Fruit fly (Drosophila melanogaster) whole organism, wandering third instar larva: ENCODE results near the gene CG42759.

Source experiments
- Abd-B ChIP-seq: fragments of >200 bp; optimal IDR thresholded peaks from 2 replicates; lab custom pipeline; 2017; ENCODE audit warnings: missing biosample characterization, missing genetic modification characterization
- CG32264 ChIP-seq: fragments of 200-800 bp; sonication (Bioruptor generic); optimal IDR thresholded peaks from 2 replicates; lab custom pipeline; 2016; ENCODE audit warnings: missing biosample characterization, missing genetic modification characterization
- CG9705 ChIP-seq: fragments of 200-800 bp; sonication (Bioruptor generic); optimal IDR thresholded peaks from 2 replicates; lab custom pipeline; 2018; ENCODE audit warnings: missing biosample characterization, mild to moderate bottlenecking, missing genetic modification characterization
- CrebA ChIP-seq: fragments of 200-800 bp; sonication (Bioruptor generic); optimal IDR thresholded peaks from 2 replicates; lab custom pipeline; 2016; ENCODE audit warnings: missing biosample characterization, mild to moderate bottlenecking, missing genetic modification characterization, borderline replicate concordance
- Hr78 ChIP-seq: fragments of >200 bp; optimal IDR thresholded peaks from 2 replicates; lab custom pipeline; 2017; ENCODE audit warnings: missing biosample characterization, missing genetic modification characterization
- brk ChIP-seq: fragments of 200-800 bp; sonication (Bioruptor generic); optimal IDR thresholded peaks from 2 replicates; lab custom pipeline; 2016; ENCODE audit warnings: missing biosample characterization, mild to moderate bottlenecking, missing genetic modification characterization
- dl ChIP-seq, 2 experiments: fragments of 175-275, 200-275 bp in 1 of 2; fragments of 200-275 bp in 1 of 2; sonication (Bioruptor generic); optimal IDR thresholded peaks; lab custom pipeline; 2018; ENCODE audit warnings: mild to moderate bottlenecking in 2 of 2, missing biosample characterization in 2 of 2, missing genetic modification characterization in 2 of 2, moderate library complexity in 2 of 2; ENCODE audit not compliant: partially characterized antibody in 2 of 2, insufficient read depth in 1 of 2
- foxo ChIP-seq, 2 experiments: fragments of 200-800 bp; sonication (Bioruptor generic); optimal IDR thresholded peaks; 2 replicates in 1 of 2; 3 replicates in 1 of 2; lab custom pipeline; 2016 to 2017; ENCODE audit warnings: missing biosample characterization in 2 of 2, missing genetic modification characterization in 2 of 2
- h ChIP-seq: fragments of 200-800 bp; sonication (Bioruptor generic); optimal IDR thresholded peaks from 3 replicates; lab custom pipeline; 2016; ENCODE audit warnings: missing biosample characterization, mild to moderate bottlenecking, missing genetic modification characterization
- lola ChIP-seq: fragments of >200 bp; optimal IDR thresholded peaks from 2 replicates; lab custom pipeline; 2017; ENCODE audit warnings: missing biosample characterization, missing genetic modification characterization
- psq ChIP-seq: fragments of 200-800 bp; sonication (Bioruptor generic); optimal IDR thresholded peaks from 3 replicates; lab custom pipeline; 2017; ENCODE audit warnings: missing biosample characterization, mild to moderate bottlenecking, missing genetic modification characterization, moderate library complexity
- tai ChIP-seq: sonication (Bioruptor generic); optimal IDR thresholded peaks from 2 replicates; lab custom pipeline; 2016; ENCODE audit warnings: missing biosample characterization, missing genetic modification characterization
- usp ChIP-seq: fragments of >200 bp; optimal IDR thresholded peaks from 2 replicates; lab custom pipeline; 2017; ENCODE audit warnings: missing biosample characterization, missing genetic modification characterization
- woc ChIP-seq: sonication (Bioruptor generic); optimal IDR thresholded peaks from 2 replicates; lab custom pipeline; 2016; ENCODE audit warnings: missing biosample characterization, mild to moderate bottlenecking, missing genetic modification characterization

DNA sequence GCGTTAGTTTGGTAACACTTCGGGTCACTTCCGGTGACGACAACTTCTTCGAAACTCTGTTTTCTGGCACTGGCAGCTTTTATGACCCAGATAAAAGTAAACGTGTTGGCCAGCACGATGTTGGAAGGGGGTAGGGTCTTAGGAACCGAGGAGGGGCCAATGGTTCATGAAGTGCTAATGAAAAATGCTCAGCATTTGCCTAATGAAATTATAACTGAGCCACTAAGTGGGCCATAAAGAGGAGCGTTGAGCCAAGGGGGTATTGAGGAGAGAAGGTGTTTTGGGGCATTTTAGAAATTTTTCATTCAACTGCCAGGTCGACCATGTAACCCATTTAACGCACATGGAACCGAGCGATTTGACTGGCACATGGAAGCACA is 44.6 kb upstream of the CG42759 start:
- TF ChIP-seq foxo (GFP tag; optimal IDR thresholded peaks at IDR 0.05; lab: Kevin White, UChicago): no peak
- no peak for TF ChIP-seq Hr78 (GFP tag; lab: Kevin White, UChicago)
- no peak for TF ChIP-seq woc
- TF ChIP-seq tai (GFP tag; lab: Kevin White, UChicago): no peak
- no peak for TF ChIP-seq h (GFP tag; lab: Kevin White, UChicago)
- TF ChIP-seq usp (GFP tag; lab: Kevin White, UChicago): no peak
- TF ChIP-seq CrebA (GFP tag; lab: Kevin White, UChicago): no peak
- TF ChIP-seq lola (GFP tag; lab: Kevin White, UChicago): no peak
- TF ChIP-seq CG32264 (GFP tag; lab: Kevin White, UChicago): no peak
- no peak for TF ChIP-seq psq (GFP tag; lab: Kevin White, UChicago)
- no peak for TF ChIP-seq dl (GFP tag; optimal IDR thresholded peaks at IDR 0.05; lab: Kevin White, UChicago; ENCODE audit: insufficient read depth in 1 of 2, partially characterized antibody in 2 of 2)
- no peak for TF ChIP-seq brk (GFP tag; lab: Kevin White, UChicago)
- TF ChIP-seq CG9705 (GFP tag; lab: Kevin White, UChicago): no peak
- TF ChIP-seq Abd-B (GFP tag; lab: Kevin White, UChicago): no peak
